Worm (Caenorhabditis elegans): ENCODE measurements around the gene C46C2.3.

DNA sequence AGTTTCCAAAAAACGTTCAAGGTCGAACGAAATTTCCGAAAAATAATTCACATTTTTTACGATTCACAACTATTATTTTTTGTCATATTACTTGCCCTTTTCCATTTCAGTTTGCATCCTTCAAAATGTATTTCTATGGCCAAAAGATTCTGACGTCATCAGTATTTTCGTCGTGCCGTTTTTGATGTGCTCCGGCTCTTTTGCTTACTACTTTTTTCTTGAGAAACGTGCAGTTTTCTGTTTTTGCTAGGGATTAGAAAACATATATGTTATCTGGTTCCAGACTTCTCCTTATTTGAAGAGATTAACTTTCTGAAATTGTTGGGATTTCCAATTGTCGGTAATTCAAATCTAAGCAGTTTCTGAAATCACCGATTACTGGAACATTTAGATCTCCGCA is 9.1 kb upstream of the C46C2.3 start:
- TF ChIP-seq him-1 (tag; optimal IDR thresholded peaks at IDR 0.05) (no peak), dao-5 (tag; optimal IDR thresholded peaks at IDR 0.05) (no peak), W03F9.2 (tag; optimal IDR thresholded peaks at IDR 0.05) (no peak)

All from whole organism, L4/young adult.